Fruit fly (Drosophila melanogaster): ENCODE measurements around the gene csw.
A peak's percentile ranks its signal among the peaks of the same experiment; 100 is the strongest.

Gene csw

DNA sequence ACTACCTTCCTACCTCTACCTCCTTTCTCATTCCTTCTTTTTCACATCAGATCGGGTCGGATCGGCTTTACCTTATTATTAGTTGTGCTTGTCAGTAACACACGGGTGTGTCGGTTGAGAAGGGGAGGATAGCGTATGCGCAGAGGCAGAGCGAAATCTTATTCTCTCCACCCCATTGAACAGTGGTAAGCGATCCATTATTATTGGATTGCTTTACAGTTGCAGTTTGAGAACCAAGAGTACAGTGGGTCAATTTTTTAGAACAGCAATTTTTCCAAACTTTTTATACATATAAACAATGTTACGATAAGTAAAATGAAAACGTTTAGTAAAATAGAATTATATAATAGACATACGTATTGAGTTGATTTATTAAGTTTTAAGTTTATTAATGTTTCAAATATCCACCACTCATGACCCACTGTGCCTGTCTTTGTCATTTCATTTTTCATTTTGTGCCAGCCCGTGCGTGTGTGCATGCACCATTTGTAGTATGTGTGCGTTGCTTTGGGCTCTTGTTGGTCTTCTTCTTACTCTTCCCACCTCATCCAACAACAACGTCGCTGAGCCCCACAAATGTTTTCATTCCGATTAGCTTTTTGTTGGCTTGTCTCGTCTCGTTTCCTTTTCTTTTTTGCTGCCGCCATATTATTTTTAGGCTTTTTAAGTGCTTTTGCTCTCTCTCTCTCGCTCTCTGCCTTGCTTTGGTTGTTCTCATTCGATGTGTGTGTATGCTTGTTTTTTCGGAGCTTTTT is 43.7 kb downstream of the csw start (continued):
- peak; percentile 99 for TF ChIP-seq CG17385 (GFP tag; optimal IDR thresholded peaks at IDR 0.05)
- TF ChIP-seq CG17568 (GFP tag; optimal IDR thresholded peaks at IDR 0.05), result peak; percentile 99
- TF ChIP-seq CG15514 (GFP tag; optimal IDR thresholded peaks at IDR 0.05), result peak; percentile 95
- TF ChIP-seq CG4360 (GFP tag; IDR thresholded peaks at IDR 0.05), result peak; percentile 91
- no peak for TF ChIP-seq usp (GFP tag; optimal IDR thresholded peaks at IDR 0.05)
- peak; percentile 88 for TF ChIP-seq Atf3 (GFP tag; optimal IDR thresholded peaks at IDR 0.05)
- TF ChIP-seq z (GFP tag; IDR thresholded peaks at IDR 0.05), result peak; percentile 79
- TF ChIP-seq ken (GFP tag; IDR thresholded peaks at IDR 0.05), result peak; percentile 96
- peak; percentile 54; the same call in 1 of the 2 replicates for TF ChIP-seq aop (GFP tag; IDR thresholded peaks at IDR 0.05)
- TF ChIP-seq trh (GFP tag; optimal IDR thresholded peaks at IDR 0.05), result peak; percentile 97
- TF ChIP-seq CG6689 (GFP tag; IDR thresholded peaks at IDR 0.05), result peak; percentile 99
- peak; percentile 91 for TF ChIP-seq Jarid2 (GFP tag; optimal IDR thresholded peaks at IDR 0.05)
- peak; percentile 100 for TF ChIP-seq gem (tag; optimal IDR thresholded peaks at IDR 0.05)
- peak; percentile 97 for TF ChIP-seq CG17912 (GFP tag; optimal IDR thresholded peaks at IDR 0.05)
- TF ChIP-seq Dek (tag; optimal IDR thresholded peaks at IDR 0.05), result peak; percentile 99
- TF ChIP-seq CG13775 (GFP tag; optimal IDR thresholded peaks at IDR 0.05), result peak; percentile 98
- peak; percentile 99 for TF ChIP-seq Sox100B (GFP tag; optimal IDR thresholded peaks at IDR 0.05)
- peak; percentile 93 for TF ChIP-seq CG31365 (tag; optimal IDR thresholded peaks at IDR 0.05)
- TF ChIP-seq CG31224 (GFP tag; IDR thresholded peaks at IDR 0.05), result peak; percentile 97
- peak; percentile 99 for TF ChIP-seq CG10209 (GFP tag; optimal IDR thresholded peaks at IDR 0.05)
- peak; percentile 97 for TF ChIP-seq CG2875 (GFP tag; optimal IDR thresholded peaks at IDR 0.05)
- TF ChIP-seq gcm2 (GFP tag; optimal IDR thresholded peaks at IDR 0.05), result peak; percentile 93
- TF ChIP-seq lbe (GFP tag; optimal IDR thresholded peaks at IDR 0.05), result peak; percentile 98
- peak; percentile 96 for TF ChIP-seq Gsc (GFP tag; IDR thresholded peaks at IDR 0.05)
- peak; percentile 69 for TF ChIP-seq luna (GFP tag; optimal IDR thresholded peaks at IDR 0.05)
- peak; percentile 99 for TF ChIP-seq Dbx (GFP tag; IDR thresholded peaks at IDR 0.05)
- TF ChIP-seq CG33213 (GFP tag; optimal IDR thresholded peaks at IDR 0.05), result peak; percentile 89
- no peak for TF ChIP-seq fru (optimal IDR thresholded peaks at IDR 0.05)
- TF ChIP-seq CG1832 (GFP tag; optimal IDR thresholded peaks at IDR 0.05), result no peak
- peak; percentile 62 for TF ChIP-seq CG9876 (GFP tag; optimal IDR thresholded peaks at IDR 0.05)
- TF ChIP-seq cwo (GFP tag; optimal IDR thresholded peaks at IDR 0.05), result peak; percentile 98
- peak; percentile 87 for TF ChIP-seq Deaf1 (tag; optimal IDR thresholded peaks at IDR 0.05)
- peak; percentile 99 for TF ChIP-seq odd (GFP tag; optimal IDR thresholded peaks at IDR 0.05)
- peak; percentile 97 for TF ChIP-seq GATAe (GFP tag; conservative IDR thresholded peaks at IDR 0.05)
- peak; percentile 91 for TF ChIP-seq Hmx (GFP tag; optimal IDR thresholded peaks at IDR 0.05)
- TF ChIP-seq row (GFP tag; IDR thresholded peaks at IDR 0.05), result peak; percentile 99
- TF ChIP-seq CG10462 (GFP tag; optimal IDR thresholded peaks at IDR 0.05), result peak; percentile 97
- peak; percentile 98 for TF ChIP-seq E2f1 (GFP tag; IDR thresholded peaks at IDR 0.05)
- peak; percentile 99 for TF ChIP-seq CG7271 (tag; optimal IDR thresholded peaks at IDR 0.05)
- peak; percentile 99 for TF ChIP-seq CG15011 (GFP tag; optimal IDR thresholded peaks at IDR 0.05)
- TF ChIP-seq CTCF (GFP tag; optimal IDR thresholded peaks at IDR 0.05), result peak; percentile 79
- peak; percentile 99 for TF ChIP-seq CG6854 (GFP tag; optimal IDR thresholded peaks at IDR 0.05)
- TF ChIP-seq bigmax (GFP tag; optimal IDR thresholded peaks at IDR 0.05), result peak; percentile 79
- TF ChIP-seq ERR (GFP tag; optimal IDR thresholded peaks at IDR 0.05), result peak; percentile 94
- TF ChIP-seq CG9215 (GFP tag; IDR thresholded peaks at IDR 0.05), result peak; percentile 98
- TF ChIP-seq pnt (GFP tag; optimal IDR thresholded peaks at IDR 0.05), result peak; percentile 89
- peak; percentile 98 for TF ChIP-seq Xbp1 (GFP tag; optimal IDR thresholded peaks at IDR 0.05)
- peak; percentile 99 for TF ChIP-seq CG10654 (GFP tag; optimal IDR thresholded peaks at IDR 0.05)
- TF ChIP-seq CG18764 (GFP tag; optimal IDR thresholded peaks at IDR 0.05), result peak; percentile 97
- TF ChIP-seq ham (GFP tag; IDR thresholded peaks at IDR 0.05), result peak; percentile 94

Data from whole organism, embryonic.